Worm (Caenorhabditis elegans) whole organism, L4 larva: ENCODE measurements around the gene C03H5.6.

Experiments
- aly-2 ChIP-seq: sonication (generic microtip); optimal IDR thresholded peaks from 2 replicates; lab custom pipeline; 2018; ENCODE audit warnings: missing biosample characterization, missing genetic modification characterization
- attf-4 ChIP-seq: sonication (generic microtip); optimal IDR thresholded peaks from 3 replicates; lab custom pipeline; 2017; ENCODE audit warnings: missing biosample characterization, missing genetic modification characterization

- no peak for TF ChIP-seq attf-4 (tag; lab: Kevin White, UChicago)
- TF ChIP-seq aly-2 (tag; lab: Kevin White, UChicago) = no peak
Measured at ce11 chrII:372235-372634, 27.0 kb downstream of the C03H5.6 start.
